Fruit fly (Drosophila melanogaster): Measurements from ENCODE around the gene CG10877.

CG10877 gene

dm6 chr3R:20556281-20557113, 7.4 kb downstream of the CG10877 start (continued):
- TF ChIP-seq CG10543 (GFP tag; optimal IDR thresholded peaks at IDR 0.05) = no peak
- TF ChIP-seq Dbx (GFP tag; IDR thresholded peaks at IDR 0.05) = peak; percentile 83
- TF ChIP-seq CG6813 (GFP tag; optimal IDR thresholded peaks at IDR 0.05) = peak; percentile 46
- 0 out of 2 replicates have a peak, but pooled peaks have one; percentile 24 for TF ChIP-seq ham (GFP tag; IDR thresholded peaks at IDR 0.05)
- no peak for TF ChIP-seq chn (GFP tag; optimal IDR thresholded peaks at IDR 0.05)
- TF ChIP-seq trh (GFP tag; optimal IDR thresholded peaks at IDR 0.05) = no peak
- peak; percentile 89 for TF ChIP-seq al (GFP tag; IDR thresholded peaks at IDR 0.05)
- no peak for TF ChIP-seq hth (optimal IDR thresholded peaks at IDR 0.05)
- no peak for TF ChIP-seq Bgb (GFP tag; IDR thresholded peaks at IDR 0.05; ENCODE audit: partially characterized antibody)
- peak; percentile 15 for TF ChIP-seq CG6765 (GFP tag; optimal IDR thresholded peaks at IDR 0.05)
- TF ChIP-seq CG11398 (GFP tag; optimal IDR thresholded peaks at IDR 0.05) = no peak
- peak; percentile 82 for TF ChIP-seq Fer3 (tag; optimal IDR thresholded peaks at IDR 0.05)
- TF ChIP-seq CG4617 (GFP tag; optimal IDR thresholded peaks at IDR 0.05; ENCODE audit: borderline replicate concordance) = no peak
- no peak for TF ChIP-seq ken (GFP tag; IDR thresholded peaks at IDR 0.05)
- peak; percentile 33 for TF ChIP-seq CG4854 (GFP tag; optimal IDR thresholded peaks at IDR 0.05)
- TF ChIP-seq psq (GFP tag; optimal IDR thresholded peaks at IDR 0.05) = no peak
- no peak for TF ChIP-seq p53 (GFP tag; optimal IDR thresholded peaks at IDR 0.05)
- no peak for TF ChIP-seq Fer2 (tag; optimal IDR thresholded peaks at IDR 0.05)
- TF ChIP-seq CG14710 (tag; optimal IDR thresholded peaks at IDR 0.05) = peak; percentile 18
- TF ChIP-seq br (optimal IDR thresholded peaks at IDR 0.05) = no peak
- peak; percentile 79 for TF ChIP-seq CG11695 (GFP tag; IDR thresholded peaks at IDR 0.05)
- no peak for TF ChIP-seq gfzf (GFP tag; optimal IDR thresholded peaks at IDR 0.05)
- no peak for TF ChIP-seq CG1832 (GFP tag; optimal IDR thresholded peaks at IDR 0.05)
- TF ChIP-seq Hsf (GFP tag; optimal IDR thresholded peaks at IDR 0.05) = peak; percentile 54
- peak; percentile 58; the same call in 1 of the 2 replicates for TF ChIP-seq GATAe (GFP tag; conservative IDR thresholded peaks at IDR 0.05)
- peak; percentile 70 for TF ChIP-seq bcd (GFP tag; optimal IDR thresholded peaks at IDR 0.05)
- no peak for TF ChIP-seq maf-S (GFP tag; optimal IDR thresholded peaks at IDR 0.05)
- TF ChIP-seq Hr39 (optimal IDR thresholded peaks at IDR 0.05) = no peak
- TF ChIP-seq CG1233 (GFP tag; optimal IDR thresholded peaks at IDR 0.05) = no peak
- TF ChIP-seq Lim3 (GFP tag; IDR thresholded peaks at IDR 0.05) = no peak
- TF ChIP-seq CG16779 (GFP tag; IDR thresholded peaks at IDR 0.05) = peak; percentile 83
- no peak for TF ChIP-seq Atf-2 (GFP tag; optimal IDR thresholded peaks at IDR 0.05)
- no peak for TF ChIP-seq cad (GFP tag; optimal IDR thresholded peaks at IDR 0.05)
- TF ChIP-seq CG2120 (GFP tag; optimal IDR thresholded peaks at IDR 0.05) = peak; percentile 85
- TF ChIP-seq C15 (GFP tag; IDR thresholded peaks at IDR 0.05) = 0 out of 3 replicates have a peak, but pooled peaks have one; percentile 54
- peak; percentile 58 for TF ChIP-seq CG16815 (GFP tag; optimal IDR thresholded peaks at IDR 0.05)
- TF ChIP-seq CG15479 (GFP tag; optimal IDR thresholded peaks at IDR 0.05) = no peak
- TF ChIP-seq dysf (GFP tag; IDR thresholded peaks at IDR 0.05) = peak; percentile 86
- no peak for TF ChIP-seq Stat92E (GFP tag; optimal IDR thresholded peaks at IDR 0.05)
- peak; percentile 24 for TF ChIP-seq CG10267 (tag; optimal IDR thresholded peaks at IDR 0.05)
- TF ChIP-seq CG4282 (GFP tag; optimal IDR thresholded peaks at IDR 0.05) = no peak
- no peak for TF ChIP-seq salm (tag; optimal IDR thresholded peaks at IDR 0.05)
- TF ChIP-seq CG7963 (GFP tag; IDR thresholded peaks at IDR 0.05; ENCODE audit: partially characterized antibody) = no peak
- 0 out of 3 replicates have a peak, but pooled peaks have one; percentile 35 for TF ChIP-seq B-H1 (GFP tag; IDR thresholded peaks at IDR 0.05)
- TF ChIP-seq ro (GFP tag; IDR thresholded peaks at IDR 0.05) = peak; percentile 39; the same call in 1 of the 2 replicates
- no peak; the same call in 1 of the 2 replicates for TF ChIP-seq amos (GFP tag; IDR thresholded peaks at IDR 0.05; ENCODE audit: partially characterized antibody)
- peak; percentile 35 for TF ChIP-seq sug (tag; optimal IDR thresholded peaks at IDR 0.05)
- no peak for TF ChIP-seq abd-A (tag; optimal IDR thresholded peaks at IDR 0.05)
- TF ChIP-seq CG17186 (GFP tag; optimal IDR thresholded peaks at IDR 0.05) = no peak
- no peak for TF ChIP-seq CG17568 (GFP tag; optimal IDR thresholded peaks at IDR 0.05)
